Worm (Caenorhabditis elegans): ENCODE results near the gene T02G5.14.

The T02G5.14 gene

ce11 chrII:7100838-7101237 is 16.7 kb downstream of the T02G5.14 start, which contains the start of gene mmaa-1:
mmaa-1 (minus strand) TSS chrII:7101165.
- TF ChIP-seq ztf-23 (GFP tag; IDR thresholded peaks at IDR 0.05) (no peak), tab-1 (GFP tag; IDR thresholded peaks at IDR 0.05) (no peak), med-1 (GFP tag; optimal IDR thresholded peaks at IDR 0.05; ENCODE audit: insufficient read depth) (no peak), flt-1 (GFP tag; IDR thresholded peaks at IDR 0.05) (no peak), ref-1 (GFP tag; conservative IDR thresholded peaks at IDR 0.05) (no peak), klf-2 (GFP tag; conservative IDR thresholded peaks at IDR 0.05) (no peak), T22C8.4 (GFP tag; IDR thresholded peaks at IDR 0.05) (no peak), ztf-29 (GFP tag; IDR thresholded peaks at IDR 0.05) (no peak), cog-1 (tag; optimal IDR thresholded peaks at IDR 0.05) (no peak)

- no peak for TF ChIP-seq ref-1 (GFP tag; conservative IDR thresholded peaks at IDR 0.05)
- TF ChIP-seq T22C8.4 (GFP tag; IDR thresholded peaks at IDR 0.05) = no peak
- TF ChIP-seq klf-2 (GFP tag; conservative IDR thresholded peaks at IDR 0.05) = no peak
- TF ChIP-seq med-1 (GFP tag; optimal IDR thresholded peaks at IDR 0.05; ENCODE audit: insufficient read depth) = no peak
- TF ChIP-seq ztf-29 (GFP tag; IDR thresholded peaks at IDR 0.05) = no peak
- no peak for TF ChIP-seq ztf-23 (GFP tag; IDR thresholded peaks at IDR 0.05)
- no peak for TF ChIP-seq flt-1 (GFP tag; IDR thresholded peaks at IDR 0.05)
- no peak for TF ChIP-seq tab-1 (GFP tag; IDR thresholded peaks at IDR 0.05)
- TF ChIP-seq cog-1 (tag; optimal IDR thresholded peaks at IDR 0.05) = no peak
Measured at ce11 chrII:7102288-7102687, 18.2 kb downstream of the T02G5.14 start.

- no peak for TF ChIP-seq T22C8.4 (GFP tag; IDR thresholded peaks at IDR 0.05)
Measured at ce11 chrII:7103111-7103510, 19.0 kb downstream of the T02G5.14 start.

- no peak for TF ChIP-seq ztf-29 (GFP tag; IDR thresholded peaks at IDR 0.05)
- no peak for TF ChIP-seq med-1 (GFP tag; optimal IDR thresholded peaks at IDR 0.05; ENCODE audit: insufficient read depth)
- no peak for TF ChIP-seq tab-1 (GFP tag; IDR thresholded peaks at IDR 0.05)
- no peak for TF ChIP-seq klf-2 (GFP tag; conservative IDR thresholded peaks at IDR 0.05)
- TF ChIP-seq ref-1 (GFP tag; conservative IDR thresholded peaks at IDR 0.05) = no peak
- TF ChIP-seq ztf-23 (GFP tag; IDR thresholded peaks at IDR 0.05) = peak; percentile 57; the same call in 1 of the 2 replicates
- 0 out of 2 replicates have a peak, but pooled peaks have one; percentile 32 for TF ChIP-seq flt-1 (GFP tag; IDR thresholded peaks at IDR 0.05)
Measured at ce11 chrII:7104794-7105613, 20.9 kb downstream of the T02G5.14 start, which contains the start of the genes farl-11 and rpl-33. farl-11 (minus strand) TSS chrII:7105035. rpl-33 (plus strand) TSS chrII:7105563.

ce11 chrII:7106313-7106712 is 22.2 kb downstream of the T02G5.14 start:
- TF ChIP-seq T22C8.4 (GFP tag; IDR thresholded peaks at IDR 0.05) = no peak
- no peak for TF ChIP-seq med-1 (GFP tag; optimal IDR thresholded peaks at IDR 0.05; ENCODE audit: insufficient read depth)
- TF ChIP-seq flt-1 (GFP tag; IDR thresholded peaks at IDR 0.05) = no peak
- no peak for TF ChIP-seq ztf-23 (GFP tag; IDR thresholded peaks at IDR 0.05)
- no peak for TF ChIP-seq cog-1 (tag; optimal IDR thresholded peaks at IDR 0.05)
- no peak for TF ChIP-seq ref-1 (GFP tag; conservative IDR thresholded peaks at IDR 0.05)
- no peak for TF ChIP-seq klf-2 (GFP tag; conservative IDR thresholded peaks at IDR 0.05)
- no peak for TF ChIP-seq ztf-29 (GFP tag; IDR thresholded peaks at IDR 0.05)
- no peak for TF ChIP-seq tab-1 (GFP tag; IDR thresholded peaks at IDR 0.05)

ce11 chrII:7109956-7110355 is 25.8 kb downstream of the T02G5.14 start, which contains the start of gene F10E7.9:
F10E7.9 (minus strand) TSS chrII:7110056.
- TF ChIP-seq klf-2 (GFP tag; conservative IDR thresholded peaks at IDR 0.05) (no peak), T22C8.4 (GFP tag; IDR thresholded peaks at IDR 0.05) (no peak), ref-1 (GFP tag; conservative IDR thresholded peaks at IDR 0.05) (no peak), flt-1 (GFP tag; IDR thresholded peaks at IDR 0.05) (no peak)

ce11 chrII:7111012-7111656 is 27.0 kb downstream of the T02G5.14 start:
- TF ChIP-seq ztf-29 (GFP tag; IDR thresholded peaks at IDR 0.05) = no peak
- no peak for TF ChIP-seq ztf-23 (GFP tag; IDR thresholded peaks at IDR 0.05)
- TF ChIP-seq cog-1 (tag; optimal IDR thresholded peaks at IDR 0.05) = no peak
- no peak for TF ChIP-seq ref-1 (GFP tag; conservative IDR thresholded peaks at IDR 0.05)
- TF ChIP-seq T22C8.4 (GFP tag; IDR thresholded peaks at IDR 0.05) = no peak
- no peak for TF ChIP-seq klf-2 (GFP tag; conservative IDR thresholded peaks at IDR 0.05)
- no peak for TF ChIP-seq med-1 (GFP tag; optimal IDR thresholded peaks at IDR 0.05; ENCODE audit: insufficient read depth)
- no peak for TF ChIP-seq flt-1 (GFP tag; IDR thresholded peaks at IDR 0.05)
- no peak for TF ChIP-seq tab-1 (GFP tag; IDR thresholded peaks at IDR 0.05)

ce11 chrII:7111657-7112049 is 27.5 kb downstream of the T02G5.14 start, which contains the start of gene F10E7.5:
F10E7.5 (plus strand) TSS chrII:7111978.
- TF ChIP-seq med-1 (GFP tag; optimal IDR thresholded peaks at IDR 0.05; ENCODE audit: insufficient read depth) = no peak
- TF ChIP-seq cog-1 (tag; optimal IDR thresholded peaks at IDR 0.05) = peak; percentile 35
- TF ChIP-seq klf-2 (GFP tag; conservative IDR thresholded peaks at IDR 0.05) = no peak

ce11 chrII:7112780-7113179 is 28.7 kb downstream of the T02G5.14 start, which contains the start of gene F10E7.6:
F10E7.6 (plus strand) TSS chrII:7113080.
- TF ChIP-seq tab-1 (GFP tag; IDR thresholded peaks at IDR 0.05) (no peak), ztf-29 (GFP tag; IDR thresholded peaks at IDR 0.05) (no peak), klf-2 (GFP tag; conservative IDR thresholded peaks at IDR 0.05) (no peak), cog-1 (tag; optimal IDR thresholded peaks at IDR 0.05) (no peak), ztf-23 (GFP tag; IDR thresholded peaks at IDR 0.05) (no peak), ref-1 (GFP tag; conservative IDR thresholded peaks at IDR 0.05) (no peak), med-1 (GFP tag; optimal IDR thresholded peaks at IDR 0.05; ENCODE audit: insufficient read depth) (no peak), T22C8.4 (GFP tag; IDR thresholded peaks at IDR 0.05) (no peak)

Measured in whole organism, midembryonic.